Fruit fly (Drosophila melanogaster): ENCODE data around the gene Bsg.

DNA sequence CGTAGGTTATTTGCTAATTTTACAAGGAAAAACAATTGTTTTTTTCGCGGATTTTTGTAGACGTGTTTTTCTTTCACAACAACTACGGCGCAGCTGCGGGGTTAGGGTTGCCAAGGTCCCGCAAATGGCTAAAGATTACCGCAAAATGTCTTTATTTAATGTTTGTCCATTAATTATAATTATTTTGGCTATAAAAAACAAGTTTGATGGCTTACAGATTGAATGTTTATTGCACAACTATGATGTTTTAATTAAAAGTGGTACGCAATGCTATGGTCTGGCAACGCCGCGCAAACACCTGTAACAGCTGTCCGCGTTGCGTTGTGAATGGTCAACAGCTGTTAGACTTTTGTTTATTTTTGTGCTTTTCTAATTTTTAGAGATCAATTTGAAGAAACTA lies 73.5 kb downstream of the Bsg start:
- TF ChIP-seq usp (GFP tag; optimal IDR thresholded peaks at IDR 0.05): no peak
- no peak for TF ChIP-seq Dll (optimal IDR thresholded peaks at IDR 0.05)
- no peak for TF ChIP-seq psq (optimal IDR thresholded peaks at IDR 0.05)

All from whole organism.